Worm (Caenorhabditis elegans): Measurements from ENCODE around the gene C04B4.5.

ce11 chrX:12331795-12332194 is 43.6 kb upstream of the C04B4.5 start, which contains the start of gene srd-46:
- TF ChIP-seq ama-1 (optimal IDR thresholded peaks at IDR 0.05) = no peak
- no peak for TF ChIP-seq hmbx-1 (tag; optimal IDR thresholded peaks at IDR 0.05)
- no peak for TF ChIP-seq pes-1 (GFP tag; IDR thresholded peaks at IDR 0.05)
- TF ChIP-seq tbx-11 (GFP tag; IDR thresholded peaks at IDR 0.05) = no peak
- TF ChIP-seq flt-1 (GFP tag; IDR thresholded peaks at IDR 0.05) = no peak
- TF ChIP-seq B0310.2 (tag; optimal IDR thresholded peaks at IDR 0.05) = no peak
- TF ChIP-seq tbx-37 (GFP tag; conservative IDR thresholded peaks at IDR 0.05) = no peak
- TF ChIP-seq ets-7 (tag; optimal IDR thresholded peaks at IDR 0.05) = no peak

Data from whole organism, early embryonic.